Worm (Caenorhabditis elegans) whole organism, L4/young adult: ENCODE data around the gene ptp-5.2.

Source experiments
- W03F9.2 ChIP-seq: fragments of 150-350 bp; optimal IDR thresholded peaks from 2 replicates; lab custom pipeline; 2014; ENCODE audit warnings: missing biosample characterization, missing genetic modification characterization
- dao-5 ChIP-seq: sonication (generic microtip); optimal IDR thresholded peaks from 2 replicates; lab custom pipeline; 2016; ENCODE audit warnings: missing genotype, missing genetic modification characterization, moderate library complexity, missing compliant biosample characterization
- him-1 ChIP-seq: sonication (generic microtip); optimal IDR thresholded peaks from 2 replicates; lab custom pipeline; 2016; ENCODE audit warnings: missing genotype, missing genetic modification reagents, missing genetic modification characterization, missing compliant biosample characterization

Gene ptp-5.2

ce11 chrIV:14757786-14758185, 3.0 kb downstream of the ptp-5.2 start:
- no peak for TF ChIP-seq dao-5 (tag; lab: Kevin White, UChicago)
- no peak for TF ChIP-seq W03F9.2 (tag; lab: Kevin White, UChicago)
- TF ChIP-seq him-1 (tag; lab: Kevin White, UChicago): no peak

ce11 chrIV:14754912-14755311, 5.8 kb downstream of the ptp-5.2 start, which contains the start of gene Y57G11C.499:
TSS of gene Y57G11C.499 (minus strand) at chrIV:14754934.
- TF ChIP-seq dao-5 (tag; lab: Kevin White, UChicago): no peak
- TF ChIP-seq him-1 (tag; lab: Kevin White, UChicago): no peak
- no peak for TF ChIP-seq W03F9.2 (tag; lab: Kevin White, UChicago)

- no peak for TF ChIP-seq dao-5 (tag; lab: Kevin White, UChicago)
- no peak for TF ChIP-seq W03F9.2 (tag; lab: Kevin White, UChicago)
- TF ChIP-seq him-1 (tag; lab: Kevin White, UChicago): no peak
Observed at ce11 chrIV:14741926-14742325, 18.8 kb downstream of the ptp-5.2 start.

ce11 chrIV:14729272-14729671, 31.5 kb downstream of the ptp-5.2 start:
- TF ChIP-seq W03F9.2 (tag; lab: Kevin White, UChicago) (no peak), him-1 (tag; lab: Kevin White, UChicago) (no peak), dao-5 (tag; lab: Kevin White, UChicago) (no peak)

- no peak for TF ChIP-seq dao-5 (tag; lab: Kevin White, UChicago)
- TF ChIP-seq him-1 (tag; lab: Kevin White, UChicago): no peak
- TF ChIP-seq W03F9.2 (tag; lab: Kevin White, UChicago): no peak
Observed at ce11 chrIV:14728225-14728624, 32.5 kb downstream of the ptp-5.2 start, which contains the start of gene Y57G11C.42. TSS of gene Y57G11C.42 (plus strand) at chrIV:14728525.

ce11 chrIV:14715500-14715899, 45.2 kb downstream of the ptp-5.2 start, which contains the start of gene lgc-8:
TSS of gene lgc-8 (plus strand) at chrIV:14715800.
- no peak for TF ChIP-seq him-1 (tag; lab: Kevin White, UChicago)
- TF ChIP-seq dao-5 (tag; lab: Kevin White, UChicago): no peak
- no peak for TF ChIP-seq W03F9.2 (tag; lab: Kevin White, UChicago)

ce11 chrIV:14709286-14709685, 51.5 kb downstream of the ptp-5.2 start, which contains the start of gene lgc-7:
TSS of gene lgc-7 (plus strand) at chrIV:14709586.
- no peak for TF ChIP-seq dao-5 (tag; lab: Kevin White, UChicago)
- no peak for TF ChIP-seq him-1 (tag; lab: Kevin White, UChicago)
- TF ChIP-seq W03F9.2 (tag; lab: Kevin White, UChicago): no peak
